Worm (Caenorhabditis elegans) whole organism, young adult: ENCODE data around the gene EGAP4.1.

Experiments
- cebp-2 ChIP-seq: fragments of 200-800 bp; sonication (Bioruptor generic); IDR thresholded peaks from 2 replicates; pipeline ENCODE4 v1.3.6; 2022; ENCODE audit warnings: missing genetic modification characterization, missing compliant biosample characterization
- chd-7 ChIP-seq: sonication (generic microtip); optimal IDR thresholded peaks from 2 replicates; lab custom pipeline; 2016; ENCODE audit warnings: mild to moderate bottlenecking, missing genetic modification characterization, moderate library complexity, missing compliant biosample characterization
- him-1 ChIP-seq: sonication (generic microtip); optimal IDR thresholded peaks from 2 replicates; lab custom pipeline; 2016; ENCODE audit warnings: missing genotype, missing genetic modification reagents, missing genetic modification characterization, missing compliant biosample characterization
- madf-6 ChIP-seq: fragments of 200-800 bp; sonication (Bioruptor generic); IDR thresholded peaks from 2 replicates; pipeline ENCODE4 v1.3.6; 2022; ENCODE audit warnings: missing genetic modification reagents, missing genetic modification characterization, missing compliant biosample characterization
- nhr-90 ChIP-seq: sonication (generic microtip); optimal IDR thresholded peaks from 2 replicates; lab custom pipeline; 2016; ENCODE audit warnings: missing genotype, mild to moderate bottlenecking, missing genetic modification characterization, missing compliant biosample characterization

- TF ChIP-seq nhr-90 (tag; lab: Kevin White, UChicago) (no peak), cebp-2 (GFP tag; lab: Robert Waterston, UW) (no peak), madf-6 (GFP tag; lab: Robert Waterston, UW) (no peak), him-1 (tag; lab: Kevin White, UChicago) (no peak), chd-7 (tag; lab: Kevin White, UChicago) (no peak)
These were observed 8.3 kb downstream of the EGAP4.1 start, which contains the start of gene F53A9.8 for ce11 chrX:8718856-8719255.
